Fruit fly (Drosophila melanogaster): ENCODE results near the gene Setd3.

Gene Setd3

DNA sequence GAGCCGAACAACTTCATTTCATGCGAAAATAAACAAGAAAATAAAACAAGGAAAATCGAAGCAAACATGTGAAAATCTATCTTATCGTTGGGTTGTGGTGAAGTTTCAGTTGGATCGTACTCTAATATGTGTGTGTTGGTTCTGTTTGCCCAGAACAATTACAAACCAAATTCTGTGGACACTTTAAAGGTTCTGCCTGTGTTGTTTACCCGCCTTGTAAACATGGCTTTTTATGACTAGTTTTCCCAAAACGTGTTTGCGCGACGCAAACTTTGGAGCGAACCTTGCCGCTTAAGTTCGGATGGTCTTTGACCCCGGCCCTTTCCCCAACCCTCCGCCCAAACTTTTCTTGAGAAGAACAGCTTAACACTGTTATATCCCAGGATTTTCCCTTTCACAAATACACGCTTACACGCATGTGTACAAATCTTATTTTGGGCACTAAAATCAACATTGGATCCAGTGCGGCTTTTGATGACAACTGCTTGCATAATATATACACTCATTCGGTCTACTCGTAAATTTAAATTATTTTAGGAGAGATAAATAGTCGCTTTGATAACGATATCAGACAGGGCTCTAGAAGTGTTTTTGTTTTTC, 35.7 kb upstream of the Setd3 start (continued):
- TF ChIP-seq CG31365 (tag; optimal IDR thresholded peaks at IDR 0.05) (peak; percentile 77), jing (GFP tag; optimal IDR thresholded peaks at IDR 0.05) (peak; percentile 56), Mrtf (GFP tag; IDR thresholded peaks at IDR 0.05) (peak; percentile 43; the same call in 1 of the 3 replicates), CG12299 (tag; optimal IDR thresholded peaks at IDR 0.05) (peak; percentile 83), grn (GFP tag; optimal IDR thresholded peaks at IDR 0.05) (peak; percentile 84), cwo (GFP tag; optimal IDR thresholded peaks at IDR 0.05) (peak; percentile 61), z (GFP tag; IDR thresholded peaks at IDR 0.05) (peak; percentile 72; the same call in 2 of the 3 replicates), CG30403 (GFP tag; optimal IDR thresholded peaks at IDR 0.05) (peak; percentile 37), btn (GFP tag; optimal IDR thresholded peaks at IDR 0.05) (peak; percentile 88), croc (GFP tag; conservative IDR thresholded peaks at IDR 0.05) (peak; percentile 35; the same call in 1 of the 3 replicates), klu (GFP tag; IDR thresholded peaks at IDR 0.05) (0 out of 2 replicates have a peak, but pooled peaks have one; percentile 34), CG12071 (GFP tag; optimal IDR thresholded peaks at IDR 0.05) (peak; percentile 80), ewg (GFP tag; optimal IDR thresholded peaks at IDR 0.05) (peak; percentile 75), sc (optimal IDR thresholded peaks at IDR 0.05) (no peak), sc (GFP tag; optimal IDR thresholded peaks at IDR 0.05) (peak; percentile 90), CG10565 (GFP tag; optimal IDR thresholded peaks at IDR 0.05) (peak; percentile 44), crol (GFP tag; IDR thresholded peaks at IDR 0.05) (no peak), pros (GFP tag; optimal IDR thresholded peaks at IDR 0.05) (peak; percentile 20), Bgb (GFP tag; IDR thresholded peaks at IDR 0.05; ENCODE audit: partially characterized antibody) (no peak), Gug (GFP tag; IDR thresholded peaks at IDR 0.05) (no peak), Mes4 (GFP tag; optimal IDR thresholded peaks at IDR 0.05) (peak; percentile 91), odd (GFP tag; optimal IDR thresholded peaks at IDR 0.05) (peak; percentile 90), Dad (GFP tag; optimal IDR thresholded peaks at IDR 0.05) (peak; percentile 46), Sox100B (GFP tag; optimal IDR thresholded peaks at IDR 0.05) (peak; percentile 85), CG11695 (GFP tag; IDR thresholded peaks at IDR 0.05) (peak; percentile 73), Awh (GFP tag; IDR thresholded peaks at IDR 0.05) (peak; percentile 90), hth (optimal IDR thresholded peaks at IDR 0.05) (no peak), CG13894 (tag; optimal IDR thresholded peaks at IDR 0.05) (no peak), sens (GFP tag) (peak; percentile 99), CG11504 (tag; optimal IDR thresholded peaks at IDR 0.05) (peak; percentile 53), CG15479 (GFP tag; optimal IDR thresholded peaks at IDR 0.05) (peak; percentile 58), unc-4 (GFP tag; IDR thresholded peaks at IDR 0.05; ENCODE audit: partially characterized antibody) (no peak), Fer2 (tag; optimal IDR thresholded peaks at IDR 0.05) (peak; percentile 52), D19B (GFP tag; optimal IDR thresholded peaks at IDR 0.05) (peak; percentile 15), MESR4 (GFP tag; optimal IDR thresholded peaks at IDR 0.05) (peak; percentile 24), HHEX (GFP tag; optimal IDR thresholded peaks at IDR 0.05) (peak; percentile 86), CG3995 (GFP tag; optimal IDR thresholded peaks at IDR 0.05) (no peak), ssp (GFP tag; IDR thresholded peaks at IDR 0.05) (no peak), ken (GFP tag; IDR thresholded peaks at IDR 0.05) (peak; percentile 76; the same call in 2 of the 3 replicates), Nf-YA (GFP tag; IDR thresholded peaks at IDR 0.05) (peak; percentile 39; the same call in 1 of the 2 replicates), CG2199 (GFP tag; IDR thresholded peaks at IDR 0.05) (peak; percentile 67; the same call in 1 of the 3 replicates), CG4282 (GFP tag; optimal IDR thresholded peaks at IDR 0.05) (peak; percentile 54), CG5245 (GFP tag; optimal IDR thresholded peaks at IDR 0.05) (peak; percentile 59), cad (GFP tag; optimal IDR thresholded peaks at IDR 0.05) (peak; percentile 4), Aef1 (GFP tag; IDR thresholded peaks at IDR 0.05) (no peak), run (tag; optimal IDR thresholded peaks at IDR 0.05) (peak; percentile 48), CG42726 (GFP tag; IDR thresholded peaks at IDR 0.05; ENCODE audit: partially characterized antibody) (no peak), CG31441 (GFP tag; IDR thresholded peaks at IDR 0.05) (peak; percentile 77), CG30431 (GFP tag; optimal IDR thresholded peaks at IDR 0.05) (peak; percentile 66), CG9797 (GFP tag; optimal IDR thresholded peaks at IDR 0.05) (peak; percentile 33), ems (GFP tag; optimal IDR thresholded peaks at IDR 0.05) (peak; percentile 61)
